Fruit fly (Drosophila melanogaster) whole organism, pupa: ENCODE results near the gene CG31548.
A peak's percentile ranks its signal among the peaks of the same experiment; 100 is the strongest.

ENCODE experiments used
- CG10348 ChIP-seq: fragments of 200-800 bp; sonication (Bioruptor generic); IDR thresholded peaks from 2 replicates; pipeline ENCODE4 v1.3.6; 2022; ENCODE audit warnings: missing biosample characterization, missing genetic modification characterization
- CG12605 ChIP-seq: fragments of 200-800 bp; sonication (Bioruptor generic); IDR thresholded peaks from 2 replicates; pipeline ENCODE4 v1.3.6; 2022; ENCODE audit warnings: missing biosample characterization, missing genetic modification characterization
- CG13204 ChIP-seq: fragments of 200-800 bp; sonication (Bioruptor generic); optimal IDR thresholded peaks from 2 replicates; lab custom pipeline; 2018; ENCODE audit warnings: missing biosample characterization, mild to moderate bottlenecking, missing genetic modification characterization, moderate library complexity
- CG14655 ChIP-seq: fragments of 200-800 bp; sonication (Bioruptor generic); optimal IDR thresholded peaks from 3 replicates; lab custom pipeline; 2017; ENCODE audit warnings: mild to moderate bottlenecking, missing biosample characterization, missing genetic modification reagents, missing genetic modification characterization
- CG15710 ChIP-seq: fragments of 200-800 bp; sonication (Bioruptor generic); optimal IDR thresholded peaks from 2 replicates; lab custom pipeline; 2018; ENCODE audit warnings: missing biosample characterization, mild to moderate bottlenecking, missing genetic modification characterization, moderate library complexity
- CG17806 ChIP-seq: fragments of 200-800 bp; sonication (Bioruptor generic); optimal IDR thresholded peaks from 2 replicates; lab custom pipeline; 2018; ENCODE audit warnings: missing biosample characterization, mild to moderate bottlenecking, missing genetic modification characterization, moderate library complexity
- CG32121 ChIP-seq: fragments of 200-800 bp; sonication (Bioruptor generic); IDR thresholded peaks from 2 replicates; pipeline ENCODE4 v1.3.6; 2022; ENCODE audit warnings: missing biosample characterization, missing genetic modification characterization
- CG34367 ChIP-seq: fragments of 200-800 bp; sonication (Bioruptor generic); optimal IDR thresholded peaks from 2 replicates; lab custom pipeline; 2018; ENCODE audit warnings: missing biosample characterization, mild to moderate bottlenecking, missing genetic modification characterization
- CG4496 ChIP-seq: fragments of 200-800 bp; sonication (Bioruptor generic); IDR thresholded peaks from 3 replicates; pipeline ENCODE4 v1.3.6; 2022; ENCODE audit warnings: missing biosample characterization, missing genetic modification characterization
- CG8159 ChIP-seq: fragments of 200-800 bp; sonication (Bioruptor generic); optimal IDR thresholded peaks from 3 replicates; lab custom pipeline; 2018; ENCODE audit warnings: missing biosample characterization, mild to moderate bottlenecking, missing genetic modification characterization, moderate library complexity
- CG8301 ChIP-seq: fragments of 200-800 bp; sonication (Bioruptor generic); optimal IDR thresholded peaks from 2 replicates; lab custom pipeline; 2018; ENCODE audit warnings: missing biosample characterization, mild to moderate bottlenecking, missing genetic modification characterization
- CG9948 ChIP-seq: fragments of 200-800 bp; sonication (Bioruptor generic); optimal IDR thresholded peaks from 2 replicates; lab custom pipeline; 2018; ENCODE audit warnings: missing biosample characterization, mild to moderate bottlenecking, missing genetic modification characterization, moderate library complexity
- D1 ChIP-seq: fragments of 200-800 bp; sonication (Bioruptor generic); optimal IDR thresholded peaks from 2 replicates; lab custom pipeline; 2018; ENCODE audit warnings: missing biosample characterization, mild to moderate bottlenecking, missing genetic modification characterization, moderate library complexity
- EcR ChIP-seq: fragments of 200-800 bp; sonication (Bioruptor generic); optimal IDR thresholded peaks from 3 replicates; lab custom pipeline; 2019; ENCODE audit warnings: missing biosample characterization, missing genetic modification characterization, mild to moderate bottlenecking, moderate library complexity, missing genetic modification reagents
- Ets98B ChIP-seq: fragments of 200-800 bp; sonication (Bioruptor generic); IDR thresholded peaks from 2 replicates; pipeline ENCODE4 v1.3.6; 2022; ENCODE audit warnings: missing biosample characterization, missing genetic modification characterization
- Pif1A ChIP-seq: fragments of 200-800 bp; sonication (Bioruptor generic); optimal IDR thresholded peaks from 3 replicates; lab custom pipeline; 2016; ENCODE audit warnings: missing biosample characterization, missing genetic modification characterization
- Pif1B ChIP-seq: fragments of 200-800 bp; sonication (Bioruptor generic); optimal IDR thresholded peaks from 3 replicates; lab custom pipeline; 2016; ENCODE audit warnings: missing biosample characterization, missing genetic modification characterization
- Snoo ChIP-seq: fragments of 200-800 bp; sonication (Bioruptor generic); optimal IDR thresholded peaks from 3 replicates; lab custom pipeline; 2017; ENCODE audit warnings: missing biosample characterization, mild to moderate bottlenecking, missing genetic modification characterization, inconsistent platforms
- fd96Ca ChIP-seq: fragments of 200-800 bp; sonication (Bioruptor generic); IDR thresholded peaks from 3 replicates; pipeline ENCODE4 v1.3.6; 2022; ENCODE audit warnings: missing biosample characterization, missing genetic modification characterization
- gl ChIP-seq: fragments of 200-800 bp; sonication (Bioruptor generic); optimal IDR thresholded peaks from 2 replicates; lab custom pipeline; 2018; ENCODE audit warnings: missing biosample characterization, mild to moderate bottlenecking, missing genetic modification characterization
- rn ChIP-seq: fragments of 200-800 bp; sonication (Bioruptor generic); IDR thresholded peaks from 2 replicates; pipeline ENCODE4 v1.3.6; 2022; ENCODE audit warnings: missing biosample characterization, missing genetic modification characterization

Gene CG31548

dm6 chr3R:5671265-5671663, 34.6 kb upstream of the CG31548 start:
- no peak for TF ChIP-seq Pif1B
- TF ChIP-seq CG4496 (GFP tag; lab: Robert Waterston, UW): peak; percentile 59; the same call in 1 of the 3 replicates
- TF ChIP-seq CG9948 (tag; lab: Kevin White, UChicago): no peak
- no peak for TF ChIP-seq CG15710 (tag; lab: Kevin White, UChicago)
- TF ChIP-seq CG17806 (tag; lab: Kevin White, UChicago): no peak
- TF ChIP-seq Snoo: no peak
- TF ChIP-seq gl: peak; percentile 1
- TF ChIP-seq CG14655 (GFP tag; lab: Kevin White, UChicago): peak; percentile 20
- TF ChIP-seq CG8301: no peak
- TF ChIP-seq rn (GFP tag; lab: Robert Waterston, UW): no peak
- no peak for TF ChIP-seq CG10348 (GFP tag; lab: Robert Waterston, UW)
- TF ChIP-seq fd96Ca: no peak; the same call in 2 of the 3 replicates
- TF ChIP-seq Ets98B (GFP tag; lab: Robert Waterston, UW): no peak
- peak; percentile 75 for TF ChIP-seq EcR (GFP tag; lab: Kevin White, UChicago)
- TF ChIP-seq CG12605 (GFP tag; lab: Robert Waterston, UW): peak; percentile 59
- no peak for TF ChIP-seq Pif1A (GFP tag; lab: Kevin White, UChicago)
- TF ChIP-seq D1 (tag; lab: Kevin White, UChicago): no peak
- TF ChIP-seq CG8159 (tag; lab: Kevin White, UChicago): no peak
- no peak for TF ChIP-seq CG32121
- TF ChIP-seq CG13204 (GFP tag; lab: Kevin White, UChicago): no peak
- TF ChIP-seq CG34367 (tag; lab: Kevin White, UChicago): peak; percentile 8
- TF ChIP-seq, all 21 proteins: peak for 6

dm6 chr3R:5670660-5671264, 34.1 kb upstream of the CG31548 start:
- TF ChIP-seq CG8301: no peak
- no peak for TF ChIP-seq CG32121
- TF ChIP-seq CG17806 (tag; lab: Kevin White, UChicago): peak; percentile 0
- peak; percentile 24 for TF ChIP-seq CG15710 (tag; lab: Kevin White, UChicago)
- no peak for TF ChIP-seq fd96Ca
- TF ChIP-seq Snoo: no peak
- TF ChIP-seq CG14655 (GFP tag; lab: Kevin White, UChicago): peak; percentile 33
- TF ChIP-seq gl: peak; percentile 30
- TF ChIP-seq CG8159 (tag; lab: Kevin White, UChicago): peak; percentile 18
- TF ChIP-seq CG10348 (GFP tag; lab: Robert Waterston, UW): no peak
- TF ChIP-seq, all 21 proteins: peak for 5

dm6 chr3R:5669740-5670659, 33.3 kb upstream of the CG31548 start:
- TF ChIP-seq Snoo (no peak), CG8301 (no peak), CG9948 (tag; lab: Kevin White, UChicago) (no peak), CG32121 (no peak), CG14655 (GFP tag; lab: Kevin White, UChicago) (no peak), Pif1A (GFP tag; lab: Kevin White, UChicago) (no peak), CG10348 (GFP tag; lab: Robert Waterston, UW) (no peak), gl (no peak), rn (GFP tag; lab: Robert Waterston, UW) (no peak), CG15710 (tag; lab: Kevin White, UChicago) (no peak), Pif1B (no peak), EcR (GFP tag; lab: Kevin White, UChicago) (no peak), D1 (tag; lab: Kevin White, UChicago) (no peak), CG34367 (tag; lab: Kevin White, UChicago) (no peak), CG12605 (GFP tag; lab: Robert Waterston, UW) (no peak), fd96Ca (no peak), CG13204 (GFP tag; lab: Kevin White, UChicago) (no peak)

- TF ChIP-seq Ets98B (GFP tag; lab: Robert Waterston, UW) (peak; percentile 85), rn (GFP tag; lab: Robert Waterston, UW) (peak; percentile 83), CG13204 (GFP tag; lab: Kevin White, UChicago) (no peak), CG34367 (tag; lab: Kevin White, UChicago) (peak; percentile 80), CG17806 (tag; lab: Kevin White, UChicago) (peak; percentile 86), gl (peak; percentile 39), CG10348 (GFP tag; lab: Robert Waterston, UW) (peak; percentile 79; the same call in 1 of the 2 replicates), CG8301 (peak; percentile 86), CG32121 (peak; percentile 88), Snoo (peak; percentile 89), CG8159 (tag; lab: Kevin White, UChicago) (peak; percentile 88), CG4496 (GFP tag; lab: Robert Waterston, UW) (peak; percentile 90), CG9948 (tag; lab: Kevin White, UChicago) (peak; percentile 89), D1 (tag; lab: Kevin White, UChicago) (no peak), Pif1A (GFP tag; lab: Kevin White, UChicago) (peak; percentile 87), CG12605 (GFP tag; lab: Robert Waterston, UW) (peak; percentile 60), fd96Ca (peak; percentile 93), Pif1B (peak; percentile 83), EcR (GFP tag; lab: Kevin White, UChicago) (no peak), CG14655 (GFP tag; lab: Kevin White, UChicago) (no peak), CG15710 (tag; lab: Kevin White, UChicago) (peak; percentile 92)
Measured at dm6 chr3R:5668928-5669739, 32.5 kb upstream of the CG31548 start, which contains the start of the genes Xe7 and Atg17. Xe7 (minus strand) TSS chr3R:5669334. Atg17 (plus strand) TSS chr3R:5669713.
